Worm (Caenorhabditis elegans): ENCODE measurements around the gene txdc-17.

ce11 chrIII:2826770-2827169 is 7.7 kb upstream of the txdc-17 start, which contains the start of gene Y71H2AM.1:
- TF ChIP-seq him-1 (tag; optimal IDR thresholded peaks at IDR 0.05) (no peak), W03F9.2 (tag; optimal IDR thresholded peaks at IDR 0.05) (no peak), dao-5 (tag; optimal IDR thresholded peaks at IDR 0.05) (no peak)

Measured in whole organism, L4/young adult.